Worm (Caenorhabditis elegans): Measurements from ENCODE around the gene clec-124.

Gene clec-124

ce11 chrII:3225200-3225599 is 24.3 kb upstream of the clec-124 start, which contains the start of gene ZC239.16:
Gene ZC239.16, minus strand, starts transcription at chrII:3225319.
- TF ChIP-seq ceh-6 (GFP tag; optimal IDR thresholded peaks at IDR 0.05): no peak
- TF ChIP-seq hlh-15 (tag; optimal IDR thresholded peaks at IDR 0.05): no peak
- TF ChIP-seq rnt-1 (tag; optimal IDR thresholded peaks at IDR 0.05): no peak
- no peak for TF ChIP-seq tbx-2 (tag; optimal IDR thresholded peaks at IDR 0.05)
- no peak for TF ChIP-seq zip-5 (tag; optimal IDR thresholded peaks at IDR 0.05)
- TF ChIP-seq fkh-6 (tag; optimal IDR thresholded peaks at IDR 0.05): no peak
- no peak for TF ChIP-seq nfya-1 (tag; optimal IDR thresholded peaks at IDR 0.05)
- TF ChIP-seq ceh-14 (tag; optimal IDR thresholded peaks at IDR 0.05): no peak
- TF ChIP-seq syd-9 (tag; optimal IDR thresholded peaks at IDR 0.05): no peak
- TF ChIP-seq madf-2 (tag; optimal IDR thresholded peaks at IDR 0.05): no peak
- TF ChIP-seq ahr-1 (tag; optimal IDR thresholded peaks at IDR 0.05): no peak
- no peak for TF ChIP-seq pat-9 (tag; optimal IDR thresholded peaks at IDR 0.05)
- TF ChIP-seq C38D4.7 (GFP tag; optimal IDR thresholded peaks at IDR 0.05): no peak
- no peak for TF ChIP-seq ceh-48 (tag; optimal IDR thresholded peaks at IDR 0.05)
- no peak for TF ChIP-seq hlh-6 (tag; optimal IDR thresholded peaks at IDR 0.05)
- no peak for TF ChIP-seq elt-2 (tag; optimal IDR thresholded peaks at IDR 0.05)

DNA sequence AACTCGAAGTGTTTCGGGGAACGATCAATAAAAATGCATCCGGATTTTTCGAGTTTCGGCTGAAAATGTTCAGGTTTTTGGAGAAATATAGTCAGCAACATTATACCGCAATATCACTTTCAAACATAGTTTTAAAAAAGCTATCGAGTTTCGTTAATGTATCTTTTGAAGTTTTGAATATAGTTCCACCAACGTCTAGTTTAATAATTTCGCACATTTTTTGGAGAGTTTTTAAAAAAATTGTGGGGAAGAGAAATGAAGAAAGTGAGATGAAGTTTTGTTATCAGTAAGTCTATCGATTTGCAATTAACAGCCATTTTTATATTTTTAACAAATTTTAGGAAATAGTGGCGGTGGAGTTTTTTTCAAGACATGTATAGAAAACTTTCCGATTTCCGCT is 23.7 kb upstream of the clec-124 start, which contains the start of gene ZC239.17:
TSS of gene ZC239.17 (minus strand) at position 101 of the 400 bp plus-strand sequence.
- TF ChIP-seq ceh-18 (tag; optimal IDR thresholded peaks at IDR 0.05): no peak
- TF ChIP-seq ceh-24 (tag; optimal IDR thresholded peaks at IDR 0.05): no peak
- no peak for TF ChIP-seq unc-42 (tag; optimal IDR thresholded peaks at IDR 0.05)
- no peak for TF ChIP-seq rnt-1 (tag; optimal IDR thresholded peaks at IDR 0.05)

DNA sequence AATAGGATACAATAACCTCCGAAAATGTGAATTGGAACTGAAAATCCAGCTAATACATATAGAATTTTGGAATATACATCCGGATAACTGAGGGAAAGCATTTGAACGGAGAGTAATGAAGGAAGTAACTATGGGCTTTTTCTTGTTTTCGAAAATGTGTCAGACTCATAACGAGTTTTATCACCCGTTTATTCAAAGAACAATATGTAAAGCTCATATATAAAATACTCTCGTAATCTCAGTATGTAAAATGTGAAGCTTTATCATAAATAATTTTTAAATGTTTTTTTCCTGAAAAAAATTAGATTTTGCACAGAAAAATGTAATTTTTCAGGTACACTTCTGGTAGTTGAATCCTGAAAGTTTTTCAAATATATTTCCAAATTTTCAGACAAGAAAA is 19.1 kb upstream of the clec-124 start, which contains the start of gene srh-297:
TSS of gene srh-297 (minus strand) at position 101 of the 400 bp plus-strand sequence.
- no peak for TF ChIP-seq nhr-232 (tag; optimal IDR thresholded peaks at IDR 0.05)
- TF ChIP-seq ttx-3 (tag; optimal IDR thresholded peaks at IDR 0.05): no peak
- TF ChIP-seq K09A11.1 (tag; optimal IDR thresholded peaks at IDR 0.05; ENCODE audit: insufficient read depth): no peak
- TF ChIP-seq fkh-6 (tag; optimal IDR thresholded peaks at IDR 0.05): no peak
- no peak for TF ChIP-seq K02D7.2 (tag; optimal IDR thresholded peaks at IDR 0.05)
- no peak for TF ChIP-seq sox-2 (GFP tag; IDR thresholded peaks at IDR 0.05)
- TF ChIP-seq fax-1 (tag; optimal IDR thresholded peaks at IDR 0.05): no peak
- no peak for TF ChIP-seq mec-3 (tag; optimal IDR thresholded peaks at IDR 0.05; ENCODE audit: borderline replicate concordance)
- TF ChIP-seq Y22D7AL.16 (tag; optimal IDR thresholded peaks at IDR 0.05): no peak
- no peak for TF ChIP-seq che-1 (tag; optimal IDR thresholded peaks at IDR 0.05)
- TF ChIP-seq syd-9 (tag; optimal IDR thresholded peaks at IDR 0.05): no peak
- no peak for TF ChIP-seq ceh-24 (tag; optimal IDR thresholded peaks at IDR 0.05)
- TF ChIP-seq sdc-2 (tag; optimal IDR thresholded peaks at IDR 0.05): no peak
- no peak for TF ChIP-seq unc-3 (GFP tag; conservative IDR thresholded peaks at IDR 0.05)
- TF ChIP-seq unc-3 (tag; optimal IDR thresholded peaks at IDR 0.05): no peak
- TF ChIP-seq sox-4 (tag; optimal IDR thresholded peaks at IDR 0.05): no peak
- no peak for TF ChIP-seq unc-42 (tag; optimal IDR thresholded peaks at IDR 0.05)
- no peak for TF ChIP-seq tbx-7 (tag; optimal IDR thresholded peaks at IDR 0.05)
- no peak for TF ChIP-seq madf-2 (tag; optimal IDR thresholded peaks at IDR 0.05)
- no peak for TF ChIP-seq hlh-30 (tag; optimal IDR thresholded peaks at IDR 0.05; ENCODE audit: insufficient read depth)

DNA sequence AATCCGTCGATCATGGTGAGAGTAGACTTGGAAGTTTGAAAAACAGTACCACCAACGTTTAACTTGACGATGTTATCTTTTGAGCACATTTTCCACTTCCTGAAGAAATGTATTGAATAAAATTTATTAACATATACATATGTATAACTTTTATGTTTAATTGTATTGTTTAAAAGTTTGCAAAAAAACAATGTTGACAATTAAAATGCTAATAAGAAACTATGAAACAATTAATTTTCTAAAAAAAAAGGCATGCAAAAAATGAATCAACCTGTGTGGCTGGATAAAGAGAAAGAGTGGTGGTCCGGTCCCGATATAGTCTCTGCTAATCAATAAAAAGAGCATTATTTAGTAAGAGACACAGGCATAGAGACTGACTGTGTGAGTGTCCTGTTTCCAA is 14.8 kb upstream of the clec-124 start, which contains the start of gene C17F4.8:
TSS of gene C17F4.8 (minus strand) at position 101 of the 400 bp plus-strand sequence.
- TF ChIP-seq mec-3 (tag; optimal IDR thresholded peaks at IDR 0.05; ENCODE audit: borderline replicate concordance) (no peak), fkh-6 (tag; optimal IDR thresholded peaks at IDR 0.05) (no peak), pha-2 (tag; optimal IDR thresholded peaks at IDR 0.05) (no peak), gmeb-2 (tag; optimal IDR thresholded peaks at IDR 0.05) (no peak), pha-4 (tag; optimal IDR thresholded peaks at IDR 0.05) (no peak), T23F11.4 (GFP tag; optimal IDR thresholded peaks at IDR 0.05) (no peak), che-1 (tag; optimal IDR thresholded peaks at IDR 0.05) (no peak), C08G9.2 (tag; optimal IDR thresholded peaks at IDR 0.05) (no peak), ztf-16 (tag; optimal IDR thresholded peaks at IDR 0.05) (no peak), ceh-30 (tag; optimal IDR thresholded peaks at IDR 0.05) (no peak), ceh-2 (tag; optimal IDR thresholded peaks at IDR 0.05) (no peak), unc-55 (GFP tag; optimal IDR thresholded peaks at IDR 0.05) (no peak), K02D7.2 (tag; optimal IDR thresholded peaks at IDR 0.05) (no peak), nhr-232 (tag; optimal IDR thresholded peaks at IDR 0.05) (no peak), lin-11 (tag; optimal IDR thresholded peaks at IDR 0.05) (no peak), zip-5 (tag; optimal IDR thresholded peaks at IDR 0.05) (no peak)
